Fruit fly (Drosophila melanogaster) whole organism, adult: Measurements from ENCODE around the gene EAChm.

Source experiments
- CG11617 ChIP-seq: fragments of 200-800 bp; sonication (Bioruptor generic); optimal IDR thresholded peaks from 2 replicates; lab custom pipeline; 2017; ENCODE audit warnings: mild to moderate bottlenecking, missing biosample characterization, missing genetic modification reagents, missing genetic modification characterization
- CG14711 ChIP-seq: fragments of 200-800 bp; sonication (Bioruptor generic); optimal IDR thresholded peaks from 2 replicates; lab custom pipeline; 2018; ENCODE audit warnings: missing biosample characterization, mild to moderate bottlenecking, missing genetic modification characterization, moderate library complexity
- CG33017 ChIP-seq: fragments of 200-800 bp; sonication (Bioruptor generic); optimal IDR thresholded peaks from 2 replicates; lab custom pipeline; 2018; ENCODE audit warnings: missing biosample characterization, mild to moderate bottlenecking, missing genetic modification characterization, moderate library complexity
- Hr96 ChIP-seq: fragments of 200-800 bp; sonication (Bioruptor generic); optimal IDR thresholded peaks from 2 replicates; lab custom pipeline; 2016; ENCODE audit warnings: missing biosample characterization, missing genetic modification characterization
- cic ChIP-seq: fragments of 200-800 bp; sonication (Bioruptor generic); optimal IDR thresholded peaks from 2 replicates; lab custom pipeline; 2017; ENCODE audit warnings: missing biosample characterization, mild to moderate bottlenecking, missing genetic modification characterization, moderate library complexity
- cnc ChIP-seq, 2 experiments: fragments of >200 bp; optimal IDR thresholded peaks; 2 replicates each; lab custom pipeline; 2017
- kay ChIP-seq: fragments of 200-800 bp; sonication (Bioruptor generic); peaks from one replicate; lab custom pipeline; 2016; ENCODE audit warnings: missing biosample characterization, missing genetic modification characterization, borderline replicate concordance
- toe ChIP-seq: fragments of 200-800 bp; sonication (Bioruptor generic); optimal IDR thresholded peaks from 2 replicates; lab custom pipeline; 2016; ENCODE audit warnings: missing biosample characterization, missing genetic modification characterization

DNA sequence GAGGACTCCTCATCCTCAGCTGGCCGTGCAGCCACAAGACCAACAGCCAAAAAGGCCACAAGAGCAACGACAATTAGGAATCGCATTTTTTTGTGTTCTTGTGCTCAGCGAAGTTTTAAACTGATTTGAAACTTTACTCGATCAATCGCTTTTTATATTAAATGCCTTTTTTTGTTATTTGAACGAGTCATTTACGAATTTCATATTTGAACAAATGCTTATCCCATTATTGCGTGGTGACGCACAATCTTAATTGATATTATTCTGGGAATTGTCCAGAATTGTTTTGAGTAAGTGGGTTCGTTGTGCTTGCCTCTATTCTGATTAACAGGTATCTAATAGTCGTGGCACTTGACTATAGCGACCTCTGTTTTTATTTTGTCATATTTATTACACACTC, 2.2 kb upstream of the EAChm start, which contains the start of gene CG13461:
- no peak for TF ChIP-seq CG33017 (tag; lab: Kevin White, UChicago)
- TF ChIP-seq toe (GFP tag; lab: Kevin White, UChicago): no peak
- TF ChIP-seq cnc (optimal IDR thresholded peaks at IDR 0.05; lab: Kevin White, UChicago): no peak
- TF ChIP-seq Hr96 (GFP tag; lab: Kevin White, UChicago): no peak
- no peak for TF ChIP-seq cic
- TF ChIP-seq kay (GFP tag; lab: Kevin White, UChicago): no peak
- TF ChIP-seq CG14711 (tag; lab: Kevin White, UChicago): no peak
- TF ChIP-seq CG11617 (GFP tag; lab: Kevin White, UChicago): no peak
